Worm (Caenorhabditis elegans) whole organism, L1 larva: ENCODE results near the gene C45B2.1.

ENCODE experiments used
- alr-1 ChIP-seq: fragments of 200-800 bp; sonication (Bioruptor generic); optimal IDR thresholded peaks from 2 replicates; lab custom pipeline; 2018; ENCODE audit warnings: borderline replicate concordance, mild to moderate bottlenecking, missing genetic modification characterization, missing compliant biosample characterization
- ama-1 ChIP-seq: fragments of 150-350 bp; optimal IDR thresholded peaks from 2 replicates; lab custom pipeline; 2014
- nhr-47 ChIP-seq: sonication (generic microtip); optimal IDR thresholded peaks from 2 replicates; lab custom pipeline; 2016; ENCODE audit warnings: mild to moderate bottlenecking, missing genetic modification characterization, moderate library complexity, missing compliant biosample characterization
- pqm-1 ChIP-seq: sonication (generic microtip); optimal IDR thresholded peaks from 3 replicates; lab custom pipeline; 2017; ENCODE audit warnings: missing biosample characterization, missing genetic modification characterization
- sptf-1 ChIP-seq: fragments of 150-350 bp; optimal IDR thresholded peaks from 2 replicates; lab custom pipeline; 2014; ENCODE audit warnings: missing biosample characterization, missing genetic modification characterization

DNA sequence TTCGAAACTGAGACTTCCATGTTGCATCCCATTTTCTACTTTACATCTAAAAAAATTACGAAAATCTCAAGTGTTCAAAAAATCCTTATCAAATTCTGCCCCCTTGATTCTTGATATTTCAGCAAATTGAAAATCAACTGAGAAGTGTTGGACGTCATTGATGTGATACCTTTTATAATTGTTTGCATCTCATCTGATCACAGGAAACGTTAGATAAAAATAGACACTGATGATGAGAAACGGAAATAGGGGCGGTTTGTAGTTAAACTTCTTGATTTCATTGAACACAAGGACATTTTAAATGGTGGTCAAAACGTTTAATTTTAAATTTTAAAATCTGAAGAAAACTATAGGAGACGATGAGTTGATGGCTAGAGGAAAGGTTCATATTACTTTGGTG lies 42.8 kb downstream of the C45B2.1 start:
- TF ChIP-seq pqm-1 (tag; lab: Kevin White, UChicago), result no peak
- no peak for TF ChIP-seq nhr-47 (tag; lab: Kevin White, UChicago)
- no peak for TF ChIP-seq sptf-1 (tag; lab: Kevin White, UChicago)
- no peak for TF ChIP-seq alr-1
- TF ChIP-seq ama-1, result no peak
